Fruit fly (Drosophila melanogaster) Kc167 (cell line): Measurements from ENCODE around the gene Hou.

Experiments used
- Sin3A ChIP-seq: fragments of >200 bp; optimal IDR thresholded peaks from 2 replicates; lab custom pipeline; 2018; ENCODE audit warnings: missing external identifiers
- h ChIP-seq: fragments of >200 bp; optimal IDR thresholded peaks from 3 replicates; lab custom pipeline; 2018; ENCODE audit warnings: missing external identifiers
- psq ChIP-seq: fragments of >200 bp; optimal IDR thresholded peaks from 2 replicates; lab custom pipeline; 2017; ENCODE audit warnings: missing external identifiers
- ttk ChIP-seq: sonication (Bioruptor generic); optimal IDR thresholded peaks from 2 replicates; lab custom pipeline; 2017; ENCODE audit warnings: missing external identifiers

- TF ChIP-seq psq (lab: Kevin White, UChicago) (no peak), ttk (lab: Kevin White, UChicago) (no peak), h (no peak), Sin3A (lab: Kevin White, UChicago) (no peak)
These were observed 45.4 kb upstream of the Hou start for dm6 chrX:18695603-18696002.
